Fruit fly (Drosophila melanogaster) whole organism, larva: ENCODE data around the gene Mp.

ENCODE experiments used
- noc ChIP-seq: fragments of 200-800 bp; sonication (Bioruptor generic); optimal IDR thresholded peaks from 3 replicates; lab custom pipeline; 2019; ENCODE audit warnings: missing biosample characterization, mild to moderate bottlenecking, missing genetic modification characterization, moderate library complexity

Mp gene

DNA sequence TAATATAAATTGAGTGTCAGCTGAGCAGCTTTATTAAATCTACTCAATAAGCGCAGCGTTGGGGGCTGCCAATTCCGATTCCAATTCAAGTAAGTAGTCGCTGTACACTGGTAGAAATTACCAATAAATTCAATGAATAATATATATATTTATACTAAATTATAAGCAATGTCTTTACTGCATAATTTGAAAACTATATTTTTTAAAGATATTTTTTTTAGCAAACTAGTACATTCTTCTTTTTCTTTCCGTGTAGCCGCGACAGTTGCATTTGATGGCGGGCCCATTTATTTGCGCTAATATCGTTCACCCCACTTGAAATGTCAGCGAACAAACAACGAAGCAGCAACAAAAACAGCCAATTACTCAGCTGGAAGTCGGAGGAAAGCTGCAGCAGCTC, 21.3 kb upstream of the Mp start:
- TF ChIP-seq noc (tag; lab: Kevin White, UChicago): no peak

- TF ChIP-seq noc (tag; lab: Kevin White, UChicago): no peak
Measured at dm6 chr3L:6978030-6978683, 20.5 kb upstream of the Mp start.

DNA sequence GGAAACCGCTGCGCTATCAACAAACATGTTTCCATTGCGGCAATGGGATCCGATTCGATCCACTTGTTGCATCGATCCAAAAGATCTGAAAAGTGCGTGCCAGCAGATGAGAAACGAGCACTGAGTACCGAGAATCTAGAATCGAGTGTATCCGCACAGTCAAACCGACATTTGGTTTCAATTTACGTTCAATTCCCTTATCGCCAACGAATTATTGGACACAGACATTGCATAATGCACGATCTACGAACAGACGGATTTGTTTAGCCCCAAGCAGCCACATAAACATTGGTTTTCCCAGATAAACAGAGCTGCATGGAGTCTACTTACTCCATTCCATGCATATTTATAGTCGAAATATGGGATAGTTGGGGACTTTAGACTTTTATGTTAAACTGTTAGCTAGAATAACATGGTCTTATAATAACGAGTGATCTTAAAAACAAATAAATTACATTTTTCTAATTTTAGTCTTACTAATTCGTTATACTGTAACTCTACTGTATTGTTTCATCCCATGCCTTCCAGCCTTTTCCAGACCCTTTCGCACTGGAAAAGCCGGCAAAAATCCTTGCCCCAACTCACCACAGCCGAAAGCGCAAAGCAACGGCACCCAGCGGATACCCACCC, 19.8 kb upstream of the Mp start:
- TF ChIP-seq noc (tag; lab: Kevin White, UChicago): no peak

DNA sequence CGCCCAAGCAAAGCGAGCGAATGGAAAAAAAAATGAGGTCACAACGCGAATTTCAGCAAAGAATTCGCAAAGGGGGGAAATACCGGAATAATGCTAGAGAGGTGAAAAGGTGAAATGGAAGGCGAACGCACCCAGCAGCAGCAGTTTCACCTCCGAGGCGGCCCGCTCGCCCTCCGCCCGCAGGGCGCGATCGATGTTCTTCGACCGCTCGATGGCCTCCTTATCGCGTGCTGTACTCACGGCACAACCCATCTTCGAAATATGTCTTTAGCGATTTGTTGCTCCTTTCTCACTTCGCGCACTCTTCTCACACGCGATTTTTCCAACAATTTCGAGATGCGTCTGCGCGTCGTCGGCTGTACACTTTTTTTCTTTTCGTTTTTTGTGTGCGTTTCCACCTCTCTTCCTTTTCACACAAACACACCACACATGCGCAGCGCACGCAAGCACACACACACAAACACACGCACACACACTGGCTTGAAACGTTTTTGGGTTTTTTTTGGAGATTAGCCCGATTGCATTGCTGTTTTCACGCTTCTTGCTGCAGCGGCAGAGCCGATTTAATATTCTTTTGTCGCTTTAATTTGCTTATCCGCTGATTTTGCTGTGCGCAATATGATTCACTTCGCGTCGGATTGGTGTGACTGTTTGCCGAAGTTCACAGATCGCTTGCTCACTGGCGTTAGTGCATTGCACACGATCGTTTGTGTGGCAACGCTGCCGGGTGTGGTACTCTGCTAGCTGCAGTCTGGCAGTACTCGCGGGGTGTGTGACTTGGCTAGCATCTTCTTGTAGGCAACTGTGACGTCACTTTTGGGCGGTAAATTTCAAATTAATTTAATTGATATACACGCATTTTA, 19.0 kb upstream of the Mp start, which contains the start of gene Galphai:
Gene Galphai, minus strand, starts transcription at position 658 of the 863 bp plus-strand sequence.
- peak; percentile 22 for TF ChIP-seq noc (tag; lab: Kevin White, UChicago)

DNA sequence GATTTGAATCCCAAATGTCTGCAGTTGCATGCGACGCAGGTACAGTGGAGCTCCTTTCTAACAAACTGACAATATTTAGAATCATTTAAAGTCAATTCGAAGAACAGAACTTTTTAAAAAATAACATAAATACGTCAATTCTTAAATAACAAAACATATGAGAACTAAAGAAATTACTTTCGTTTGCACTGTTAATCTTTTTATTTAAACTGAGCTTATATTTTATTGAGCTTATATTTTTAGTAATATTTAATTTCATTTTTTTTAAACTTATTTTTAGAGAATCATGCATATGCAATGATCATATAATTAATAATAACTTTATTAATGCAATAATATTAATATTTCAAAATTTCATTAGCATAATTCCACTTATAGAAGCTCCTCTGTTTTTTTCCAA, 18.1 kb upstream of the Mp start:
- no peak for TF ChIP-seq noc (tag; lab: Kevin White, UChicago)

- TF ChIP-seq noc (tag; lab: Kevin White, UChicago): no peak
Measured at dm6 chr3L:6981109-6981741, 17.4 kb upstream of the Mp start.

DNA sequence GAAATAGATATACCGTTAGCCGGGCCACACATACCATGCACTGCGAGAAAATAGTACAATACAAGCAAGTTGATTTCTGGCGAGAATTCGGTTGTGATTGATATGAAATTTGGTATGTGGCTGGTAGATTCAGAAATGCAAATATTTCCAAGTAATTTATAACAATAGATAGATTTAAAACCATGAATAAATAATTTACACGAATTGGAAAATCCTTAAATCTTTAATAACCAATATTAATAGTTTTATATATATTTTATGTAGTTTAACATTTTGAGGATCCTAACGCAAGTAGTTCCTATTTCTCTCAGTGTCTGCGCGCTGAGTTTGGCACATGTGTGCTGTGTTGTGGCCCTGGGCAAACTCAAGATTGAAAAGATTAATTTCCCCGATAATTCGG, 16.8 kb upstream of the Mp start:
- no peak for TF ChIP-seq noc (tag; lab: Kevin White, UChicago)

dm6 chr3L:6984486-6984885, 14.2 kb upstream of the Mp start, which contains the start of the genes CG32388 and CG43439:
Gene CG32388 (minus strand): TSS chr3L:6984586.
Gene CG43439 (minus strand): TSS chr3L:6984586.
- no peak for TF ChIP-seq noc (tag; lab: Kevin White, UChicago)

- peak; percentile 76 for TF ChIP-seq noc (tag; lab: Kevin White, UChicago)
Measured at dm6 chr3L:6988942-6989569, 9.6 kb upstream of the Mp start.

DNA sequence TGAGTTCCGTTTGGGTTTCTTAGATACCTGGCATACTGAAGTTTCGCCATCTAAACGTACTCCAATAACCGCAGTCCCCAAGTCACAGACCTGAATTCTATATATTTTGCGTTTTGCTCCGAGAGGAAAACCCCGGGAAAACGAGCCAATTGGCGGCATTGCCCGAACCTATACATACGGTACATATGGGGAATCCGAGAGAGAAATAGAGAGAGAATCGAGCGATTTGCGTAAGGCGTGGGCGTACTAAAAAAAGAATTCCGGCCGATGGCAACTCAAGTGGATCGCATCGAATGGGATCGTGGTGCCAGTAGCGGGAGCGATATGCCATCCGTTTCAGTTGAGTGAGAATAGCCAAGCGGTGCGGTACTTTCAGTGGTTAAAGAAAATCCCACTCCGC, 8.4 kb upstream of the Mp start, which contains the start of gene bin:
Gene bin, plus strand, starts transcription at position 335 of the 400 bp plus-strand sequence.
- TF ChIP-seq noc (tag; lab: Kevin White, UChicago): no peak

dm6 chr3L:6993350-6993749, 5.3 kb upstream of the Mp start:
- TF ChIP-seq noc (tag; lab: Kevin White, UChicago): no peak

dm6 chr3L:6995364-6995749, 3.3 kb upstream of the Mp start:
- TF ChIP-seq noc (tag; lab: Kevin White, UChicago): no peak

DNA sequence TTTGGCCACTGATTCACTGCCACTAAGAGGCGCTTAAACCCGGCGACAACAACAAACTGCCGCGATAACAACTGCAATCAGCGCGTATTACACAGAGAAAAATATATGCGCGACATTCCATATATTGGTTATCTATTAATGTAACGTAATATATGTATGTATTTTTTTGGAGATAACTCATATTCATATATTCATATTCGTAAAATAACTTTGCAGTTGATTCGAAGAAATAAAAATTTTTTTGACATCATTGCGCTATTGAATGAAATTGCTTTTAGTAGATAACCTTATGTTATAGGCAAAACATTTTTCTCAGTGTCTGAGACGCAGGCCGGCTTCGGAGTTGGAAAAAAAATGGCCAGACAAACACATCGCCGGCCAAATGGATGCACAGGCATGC, 1.7 kb upstream of the Mp start:
- no peak for TF ChIP-seq noc (tag; lab: Kevin White, UChicago)

- no peak for TF ChIP-seq noc (tag; lab: Kevin White, UChicago)
Measured at dm6 chr3L:6997410-6997809, 1.2 kb upstream of the Mp start.

DNA sequence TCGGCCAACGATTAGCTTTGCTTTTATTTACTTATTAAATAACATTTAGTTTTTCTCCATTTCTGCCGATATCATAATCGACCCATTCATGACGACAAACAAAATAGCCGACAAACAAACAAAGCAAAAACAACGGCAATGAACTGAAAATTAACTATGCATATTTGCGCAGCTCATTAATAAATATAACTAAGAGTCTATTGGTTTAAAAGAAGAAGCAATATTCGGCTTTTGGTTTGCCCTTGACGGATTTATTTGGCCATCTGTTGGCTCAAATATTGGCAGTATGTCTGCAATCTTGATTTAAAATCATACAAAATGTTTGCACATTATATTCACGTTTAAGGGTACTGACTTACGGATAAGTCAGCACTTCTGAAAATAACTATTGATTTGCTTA, 1.4 kb downstream of the Mp start:
- TF ChIP-seq noc (tag; lab: Kevin White, UChicago): no peak
